Fruit fly (Drosophila melanogaster) whole organism, embryonic: ENCODE data around the gene CG34290.
A peak's percentile ranks its signal among the peaks of the same experiment; 100 is the strongest.

Experiments used
- Abd-B ChIP-seq: fragments of 200-800 bp; sonication (Bioruptor generic); optimal IDR thresholded peaks from 2 replicates; lab custom pipeline; 2018; ENCODE audit warnings: missing biosample characterization, mild to moderate bottlenecking, missing genetic modification characterization, moderate library complexity
- B-H2 ChIP-seq: fragments of 200-800 bp; sonication (Bioruptor generic); optimal IDR thresholded peaks from 2 replicates; lab custom pipeline; 2018; ENCODE audit warnings: missing biosample characterization, mild to moderate bottlenecking, missing genetic modification characterization
- BEAF-32 ChIP-seq: fragments of 200-800 bp; sonication (Bioruptor generic); optimal IDR thresholded peaks from 3 replicates; lab custom pipeline; 2017; ENCODE audit warnings: missing biosample characterization, missing genetic modification characterization, mild to moderate bottlenecking, moderate library complexity, missing genetic modification reagents
- Blimp-1 ChIP-seq: fragments of 200-800 bp; sonication (Bioruptor generic); optimal IDR thresholded peaks from 3 replicates; lab custom pipeline; 2018; ENCODE audit warnings: missing biosample characterization, missing genetic modification characterization, mild to moderate bottlenecking, moderate library complexity, missing genetic modification reagents
- CG10462 ChIP-seq: fragments of 200-800 bp; sonication (Bioruptor generic); optimal IDR thresholded peaks from 2 replicates; lab custom pipeline; 2016; ENCODE audit warnings: missing biosample characterization, missing genetic modification characterization
- CG10979 ChIP-seq: fragments of 200-800 bp; sonication (Bioruptor generic); optimal IDR thresholded peaks from 2 replicates; lab custom pipeline; 2018; ENCODE audit warnings: missing biosample characterization, mild to moderate bottlenecking, missing genetic modification characterization, moderate library complexity
- CG11696 ChIP-seq: fragments of 200-800 bp; sonication (Bioruptor generic); IDR thresholded peaks from 2 replicates; pipeline ENCODE4 v1.3.6; 2022; ENCODE audit warnings: missing biosample characterization, missing genetic modification characterization
- CG13894 ChIP-seq: fragments of 200-800 bp; sonication (Bioruptor generic); optimal IDR thresholded peaks from 3 replicates; lab custom pipeline; 2018; ENCODE audit warnings: missing biosample characterization, mild to moderate bottlenecking, missing genetic modification characterization, moderate library complexity
- CG14441 ChIP-seq: fragments of 200-800 bp; sonication (Bioruptor generic); IDR thresholded peaks from 2 replicates; pipeline ENCODE4 v1.3.6; 2022; ENCODE audit warnings: missing biosample characterization, missing genetic modification characterization
- CG17359 ChIP-seq: fragments of 200-800 bp; sonication (Bioruptor generic); optimal IDR thresholded peaks from 3 replicates; lab custom pipeline; 2018; ENCODE audit warnings: missing biosample characterization, mild to moderate bottlenecking, missing genetic modification characterization, moderate library complexity
- CG17361 ChIP-seq: fragments of 200-800 bp; sonication (Bioruptor generic); IDR thresholded peaks from 3 replicates; pipeline ENCODE4 v1.3.6; 2022; ENCODE audit warnings: missing biosample characterization, missing genetic modification characterization
- CG17385 ChIP-seq: fragments of 200-800 bp; sonication (Bioruptor generic); optimal IDR thresholded peaks from 3 replicates; lab custom pipeline; 2018; ENCODE audit warnings: missing biosample characterization, mild to moderate bottlenecking, missing genetic modification characterization
- CG18599 ChIP-seq: fragments of 200-800 bp; sonication (Bioruptor generic); optimal IDR thresholded peaks from 3 replicates; lab custom pipeline; 2017; ENCODE audit warnings: missing biosample characterization, missing genetic modification characterization, mild to moderate bottlenecking, moderate library complexity, missing genetic modification reagents
- CG31365 ChIP-seq: fragments of 200-800 bp; sonication (Bioruptor generic); optimal IDR thresholded peaks from 2 replicates; lab custom pipeline; 2018; ENCODE audit warnings: missing biosample characterization, mild to moderate bottlenecking, missing genetic modification characterization
- CG43689 ChIP-seq: fragments of 200-800 bp; sonication (Bioruptor generic); IDR thresholded peaks from 2 replicates; pipeline ENCODE4 v1.3.6; 2022; ENCODE audit warnings: missing biosample characterization, missing genetic modification characterization
- CG5953 ChIP-seq: fragments of 200-800 bp; sonication (Bioruptor generic); IDR thresholded peaks from 2 replicates; pipeline ENCODE4 v1.3.6; 2022; ENCODE audit warnings: missing biosample characterization, missing genetic modification characterization
- CG6272 ChIP-seq: fragments of 200-800 bp; sonication (Bioruptor generic); IDR thresholded peaks from 2 replicates; pipeline ENCODE4 v1.3.6; 2022; ENCODE audit warnings: missing biosample characterization, missing genetic modification characterization
- CG8290 ChIP-seq, 3 experiments: fragments of 200-800 bp; sonication (Bioruptor generic); optimal IDR thresholded peaks; 2 replicates each; lab custom pipeline; 2016 to 2019; ENCODE audit warnings: missing biosample characterization in 3 of 3, missing genetic modification characterization in 3 of 3, mild to moderate bottlenecking in 2 of 3, moderate library complexity in 1 of 3
- CG8388 ChIP-seq: fragments of 200-800 bp; sonication (Bioruptor generic); optimal IDR thresholded peaks from 2 replicates; lab custom pipeline; 2019; ENCODE audit warnings: missing biosample characterization, mild to moderate bottlenecking, missing genetic modification characterization, moderate library complexity
- D19A ChIP-seq: fragments of 200-800 bp; optimal IDR thresholded peaks from 3 replicates; lab custom pipeline; 2019; ENCODE audit warnings: missing biosample characterization, mild to moderate bottlenecking, missing genetic modification characterization, moderate library complexity
- Dbx ChIP-seq: fragments of 200-800 bp; sonication (Bioruptor generic); IDR thresholded peaks from 3 replicates; pipeline ENCODE4 v1.3.6; 2022; ENCODE audit warnings: missing biosample characterization, missing genetic modification characterization
- E2f1 ChIP-seq: fragments of 200-800 bp; sonication (Bioruptor generic); IDR thresholded peaks from 2 replicates; pipeline ENCODE4 v1.3.6; 2022; ENCODE audit warnings: missing biosample characterization, missing genetic modification characterization
- Fer2 ChIP-seq: fragments of 200-800 bp; sonication (Bioruptor generic); optimal IDR thresholded peaks from 2 replicates; lab custom pipeline; 2018; ENCODE audit warnings: missing biosample characterization, mild to moderate bottlenecking, missing genetic modification characterization, moderate library complexity
- Hr78 ChIP-seq, 2 experiments: fragments of 200-800 bp in 1 of 2; fragments of >200 bp in 1 of 2; sonication (Bioruptor generic) in 1 of 2; optimal IDR thresholded peaks; 2 replicates each; lab custom pipeline; 2017 to 2019; ENCODE audit warnings: missing biosample characterization in 2 of 2, missing genetic modification characterization in 2 of 2, mild to moderate bottlenecking in 1 of 2, moderate library complexity in 1 of 2
- Meics ChIP-seq: fragments of 200-800 bp; sonication (Bioruptor generic); optimal IDR thresholded peaks from 2 replicates; lab custom pipeline; 2017; ENCODE audit warnings: missing biosample characterization, mild to moderate bottlenecking, missing genetic modification characterization
- Mes4 ChIP-seq: fragments of 200-800 bp; sonication (Bioruptor generic); optimal IDR thresholded peaks from 2 replicates; lab custom pipeline; 2016; ENCODE audit warnings: missing biosample characterization, missing genetic modification characterization
- NfI ChIP-seq: fragments of 200-800 bp; sonication (Bioruptor generic); optimal IDR thresholded peaks from 3 replicates; lab custom pipeline; 2018; ENCODE audit warnings: missing biosample characterization, mild to moderate bottlenecking, missing genetic modification characterization, moderate library complexity
- Opbp ChIP-seq: fragments of 200-800 bp; sonication (Bioruptor generic); IDR thresholded peaks from 3 replicates; pipeline ENCODE4 v1.3.6; 2022; ENCODE audit warnings: missing biosample characterization, missing genetic modification characterization; ENCODE audit not compliant: partially characterized antibody
- Pdp1 ChIP-seq, 2 experiments: fragments of 200-800 bp; sonication (Bioruptor generic); optimal IDR thresholded peaks; 3 replicates each; lab custom pipeline; 2016; ENCODE audit warnings: missing biosample characterization in 2 of 2, missing genetic modification characterization in 2 of 2, mild to moderate bottlenecking in 1 of 2, moderate library complexity in 1 of 2
- Rx ChIP-seq: fragments of 200-800 bp; sonication (Bioruptor generic); IDR thresholded peaks from 2 replicates; pipeline ENCODE4 v1.3.6; 2022; ENCODE audit warnings: missing biosample characterization, missing genetic modification characterization
- Sry-β ChIP-seq: fragments of 200-800 bp; sonication (Bioruptor generic); optimal IDR thresholded peaks from 2 replicates; lab custom pipeline; 2018; ENCODE audit warnings: missing biosample characterization, mild to moderate bottlenecking, missing genetic modification characterization, moderate library complexity
- Usf ChIP-seq: fragments of 200-800 bp; sonication (Bioruptor generic); optimal IDR thresholded peaks from 2 replicates; lab custom pipeline; 2017; ENCODE audit warnings: missing genotype, missing biosample characterization, missing genetic modification characterization
- bab2 ChIP-seq: fragments of 200-800 bp; sonication (Bioruptor generic); optimal IDR thresholded peaks from 2 replicates; lab custom pipeline; 2016; ENCODE audit warnings: missing biosample characterization, missing genetic modification characterization
- bigmax ChIP-seq: fragments of 200-800 bp; sonication (Bioruptor generic); optimal IDR thresholded peaks from 2 replicates; lab custom pipeline; 2018; ENCODE audit warnings: missing biosample characterization, mild to moderate bottlenecking, missing genetic modification characterization
- en ChIP-seq: fragments of 200-800 bp; sonication (Bioruptor generic); optimal IDR thresholded peaks from 2 replicates; lab custom pipeline; 2016; ENCODE audit warnings: missing biosample characterization, missing genetic modification characterization
- fd102C ChIP-seq: fragments of 200-800 bp; sonication (Bioruptor generic); optimal IDR thresholded peaks from 2 replicates; lab custom pipeline; 2018; ENCODE audit warnings: missing biosample characterization, mild to moderate bottlenecking, missing genetic modification characterization, moderate library complexity
- insv ChIP-seq, 2 experiments: fragments of 200-800 bp; sonication (Bioruptor generic); optimal IDR thresholded peaks; 3 replicates each; lab custom pipeline; 2016 to 2018; ENCODE audit warnings: missing biosample characterization in 2 of 2, missing genetic modification characterization in 2 of 2
- phol ChIP-seq: fragments of 200-800 bp; sonication (Bioruptor generic); optimal IDR thresholded peaks from 3 replicates; lab custom pipeline; 2018; ENCODE audit warnings: missing biosample characterization, mild to moderate bottlenecking, missing genetic modification characterization, moderate library complexity
- sens ChIP-seq: fragments of 200-800 bp; sonication (Bioruptor generic); peaks from one replicate; lab custom pipeline; 2016; ENCODE audit warnings: missing biosample characterization, missing genetic modification characterization
- sim ChIP-seq: fragments of 200-800 bp; sonication (Bioruptor generic); IDR thresholded peaks from 2 replicates; pipeline ENCODE4 v1.3.6; 2022; ENCODE audit warnings: missing biosample characterization, missing genetic modification characterization
- sisA ChIP-seq: fragments of 200-800 bp; sonication (Bioruptor generic); IDR thresholded peaks from 2 replicates; pipeline ENCODE4 v1.3.6; 2022; ENCODE audit warnings: missing biosample characterization, missing genetic modification characterization
- slou ChIP-seq: fragments of 200-800 bp; sonication (Bioruptor generic); optimal IDR thresholded peaks from 3 replicates; lab custom pipeline; 2016; ENCODE audit warnings: missing biosample characterization, missing genetic modification characterization
- so ChIP-seq: fragments of 200-800 bp; sonication (Bioruptor generic); IDR thresholded peaks from 3 replicates; pipeline ENCODE4 v1.3.6; 2022; ENCODE audit warnings: missing biosample characterization, missing genetic modification characterization
- sqz ChIP-seq: fragments of 200-800 bp; sonication (Bioruptor generic); optimal IDR thresholded peaks from 3 replicates; lab custom pipeline; 2018; ENCODE audit warnings: missing biosample characterization, mild to moderate bottlenecking, missing genetic modification characterization
- tap ChIP-seq: fragments of 200-800 bp; optimal IDR thresholded peaks from 3 replicates; lab custom pipeline; 2019; ENCODE audit warnings: missing biosample characterization, mild to moderate bottlenecking, missing genetic modification characterization, moderate library complexity
- vfl ChIP-seq: fragments of 200-800 bp; sonication (Bioruptor generic); optimal IDR thresholded peaks from 2 replicates; lab custom pipeline; 2016; ENCODE audit warnings: missing biosample characterization, missing genetic modification characterization
- wor ChIP-seq: fragments of 200-800 bp; sonication (Bioruptor generic); IDR thresholded peaks from 2 replicates; pipeline ENCODE4 v1.3.6; 2022; ENCODE audit warnings: missing biosample characterization, missing genetic modification characterization

The CG34290 gene

dm6 chr3R:24276104-24277008 lies 13.3 kb downstream of the CG34290 start, which contains the start of gene Orct (continued):
- TF ChIP-seq Blimp-1 (GFP tag; lab: Kevin White, UChicago), result peak; percentile 60
- TF ChIP-seq tap (tag; lab: Kevin White, UChicago), result peak; percentile 77
- no peak for TF ChIP-seq Mes4 (GFP tag; lab: Kevin White, UChicago)
- peak; percentile 15; the same call in 1 of the 3 replicates for TF ChIP-seq so (GFP tag; lab: Robert Waterston, UW)
- TF ChIP-seq Usf (GFP tag; lab: Kevin White, UChicago), result peak; percentile 75
- peak; percentile 70 for TF ChIP-seq bab2 (GFP tag; lab: Kevin White, UChicago)
- no peak for TF ChIP-seq Opbp (GFP tag; lab: Robert Waterston, UW)
- no peak for TF ChIP-seq BEAF-32 (GFP tag; lab: Kevin White, UChicago)
- TF ChIP-seq Fer2 (tag; lab: Kevin White, UChicago), result peak; percentile 34
- peak; percentile 31 for TF ChIP-seq sqz (GFP tag; lab: Kevin White, UChicago)
- no peak for TF ChIP-seq slou (GFP tag; lab: Kevin White, UChicago)
- TF ChIP-seq Hr78 (GFP tag; optimal IDR thresholded peaks at IDR 0.05; lab: Kevin White, UChicago), result no peak
- TF ChIP-seq D19A (tag; lab: Kevin White, UChicago), result peak; percentile 85
- TF ChIP-seq E2f1 (GFP tag; lab: Robert Waterston, UW), result peak; percentile 59
- peak; percentile 66 for TF ChIP-seq CG17359 (tag; lab: Kevin White, UChicago)
- peak; percentile 58 for TF ChIP-seq CG14441 (GFP tag; lab: Robert Waterston, UW)
- TF ChIP-seq CG8388 (GFP tag; lab: Kevin White, UChicago), result peak; percentile 64
- peak; percentile 58 for TF ChIP-seq Abd-B
- TF ChIP-seq CG6272 (GFP tag; lab: Robert Waterston, UW), result peak; percentile 53
- peak; percentile 89 for TF ChIP-seq CG18599 (GFP tag; lab: Kevin White, UChicago)
- TF ChIP-seq sens (GFP tag; lab: Kevin White, UChicago), result peak; percentile 93
- peak; percentile 7 for TF ChIP-seq Sry-β (GFP tag; lab: Kevin White, UChicago)
- peak; percentile 44 for TF ChIP-seq sisA
- peak; percentile 41 for TF ChIP-seq CG10979 (tag; lab: Kevin White, UChicago)
- TF ChIP-seq Dbx, result peak; percentile 75; the same call in 2 of the 3 replicates
- peak; percentile 34; the same call in 1 of the 2 replicates for TF ChIP-seq CG11696
- peak; percentile 21 for TF ChIP-seq vfl (GFP tag; lab: Kevin White, UChicago)
- TF ChIP-seq CG17361, result peak; percentile 94
- TF ChIP-seq insv (GFP tag; optimal IDR thresholded peaks at IDR 0.05; lab: Kevin White, UChicago), result peak in 1 of 2 experiments; percentile 21
- TF ChIP-seq Meics, result peak; percentile 91
- TF ChIP-seq CG8290 (GFP tag; optimal IDR thresholded peaks at IDR 0.05; lab: Kevin White, UChicago), result no peak
- peak in 1 of 2 experiments; percentile 60 for TF ChIP-seq CG8290 (tag; optimal IDR thresholded peaks at IDR 0.05; lab: Kevin White, UChicago)
- peak; percentile 73 for TF ChIP-seq phol (tag; lab: Kevin White, UChicago)
- no peak for TF ChIP-seq fd102C (GFP tag; lab: Kevin White, UChicago)
- TF ChIP-seq NfI (GFP tag; lab: Kevin White, UChicago), result peak; percentile 75
- 0 out of 2 replicates have a peak, but pooled peaks have one; percentile 26 for TF ChIP-seq Rx (GFP tag; lab: Robert Waterston, UW)
- TF ChIP-seq wor (GFP tag; lab: Robert Waterston, UW), result peak; percentile 35; the same call in 1 of the 2 replicates
- peak; percentile 4; the same call in 1 of the 2 replicates for TF ChIP-seq sim (GFP tag; lab: Robert Waterston, UW)
- TF ChIP-seq CG13894 (tag; lab: Kevin White, UChicago), result peak; percentile 64
- peak; percentile 59 for TF ChIP-seq B-H2 (GFP tag; lab: Kevin White, UChicago)
- TF ChIP-seq CG5953, result no peak
- TF ChIP-seq CG10462 (GFP tag; lab: Kevin White, UChicago), result no peak
- TF ChIP-seq CG31365 (tag; lab: Kevin White, UChicago), result no peak
- TF ChIP-seq bigmax (GFP tag; lab: Kevin White, UChicago), result no peak
- TF ChIP-seq CG43689, result 0 out of 2 replicates have a peak, but pooled peaks have one; percentile 24
- peak; percentile 74 for TF ChIP-seq CG17385
- no peak for TF ChIP-seq en (GFP tag; lab: Kevin White, UChicago)
- TF ChIP-seq Pdp1 (GFP tag; optimal IDR thresholded peaks at IDR 0.05; lab: Kevin White, UChicago), result peak; percentile 65 to 82
